Fruit fly (Drosophila melanogaster) whole organism: ENCODE data around the gene Peritrophin-15a.

Experiments used
- CG8478 ChIP-seq: fragments of >200 bp; optimal IDR thresholded peaks from 2 replicates; lab custom pipeline; 2018; ENCODE audit warnings: inconsistent platforms
- Dll ChIP-seq: fragments of >200 bp; optimal IDR thresholded peaks from 2 replicates; lab custom pipeline; 2017
- EcR ChIP-seq, 2 experiments: fragments of >200 bp; optimal IDR thresholded peaks; 2 replicates each; lab custom pipeline; 2017; ENCODE audit warnings: missing biosample characterization in 2 of 2, missing genetic modification characterization in 2 of 2, missing genetic modification reagents in 2 of 2
- pan ChIP-seq: fragments of >200 bp; optimal IDR thresholded peaks from 2 replicates; lab custom pipeline; 2017
- psq ChIP-seq: fragments of >200 bp; optimal IDR thresholded peaks from 2 replicates; lab custom pipeline; 2017
- usp ChIP-seq: fragments of >200 bp; optimal IDR thresholded peaks from 2 replicates; lab custom pipeline; 2017; ENCODE audit warnings: missing biosample characterization, missing genetic modification characterization, mixed read lengths

The Peritrophin-15a gene

dm6 chr2L:8423460-8424089, 27.7 kb upstream of the Peritrophin-15a start:
- no peak for TF ChIP-seq CG8478
- TF ChIP-seq usp (GFP tag; lab: Kevin White, UChicago) = no peak
- TF ChIP-seq EcR (GFP tag; optimal IDR thresholded peaks at IDR 0.05; lab: Kevin White, UChicago) = no peak
- no peak for TF ChIP-seq psq
- TF ChIP-seq pan (lab: Kevin White, UChicago) = no peak
- no peak for TF ChIP-seq Dll (lab: Kevin White, UChicago)

- TF ChIP-seq pan (lab: Kevin White, UChicago) (no peak), usp (GFP tag; lab: Kevin White, UChicago) (no peak), EcR (GFP tag; optimal IDR thresholded peaks at IDR 0.05; lab: Kevin White, UChicago) (no peak), psq (no peak), CG8478 (no peak), Dll (lab: Kevin White, UChicago) (no peak)
Observed at dm6 chr2L:8423047-8423446, 27.2 kb upstream of the Peritrophin-15a start.

dm6 chr2L:8421717-8422116, 25.8 kb upstream of the Peritrophin-15a start:
- TF ChIP-seq pan (lab: Kevin White, UChicago) (no peak), psq (no peak), EcR (GFP tag; optimal IDR thresholded peaks at IDR 0.05; lab: Kevin White, UChicago) (no peak), Dll (lab: Kevin White, UChicago) (no peak), CG8478 (no peak), usp (GFP tag; lab: Kevin White, UChicago) (no peak)

dm6 chr2L:8420259-8420930, 24.5 kb upstream of the Peritrophin-15a start:
- TF ChIP-seq pan (lab: Kevin White, UChicago) = peak; percentile 58
- TF ChIP-seq CG8478 = no peak

dm6 chr2L:8419382-8419940, 23.6 kb upstream of the Peritrophin-15a start:
- TF ChIP-seq EcR (GFP tag; optimal IDR thresholded peaks at IDR 0.05; lab: Kevin White, UChicago) (peak in 1 of 2 experiments; percentile 51), CG8478 (no peak)

dm6 chr2L:8418113-8418885, 22.4 kb upstream of the Peritrophin-15a start:
- TF ChIP-seq usp (GFP tag; lab: Kevin White, UChicago) (no peak), psq (no peak), CG8478 (no peak)

- TF ChIP-seq psq (no peak), EcR (GFP tag; optimal IDR thresholded peaks at IDR 0.05; lab: Kevin White, UChicago) (no peak), Dll (lab: Kevin White, UChicago) (no peak), usp (GFP tag; lab: Kevin White, UChicago) (no peak), CG8478 (no peak), pan (lab: Kevin White, UChicago) (no peak)
Observed at dm6 chr2L:8417562-8417961, 21.7 kb upstream of the Peritrophin-15a start.

dm6 chr2L:8416350-8417046, 20.6 kb upstream of the Peritrophin-15a start:
- TF ChIP-seq Dll (lab: Kevin White, UChicago) = peak; percentile 53
- TF ChIP-seq CG8478 = no peak

- TF ChIP-seq usp (GFP tag; lab: Kevin White, UChicago) (no peak), Dll (lab: Kevin White, UChicago) (no peak), CG8478 (no peak), psq (no peak), pan (lab: Kevin White, UChicago) (no peak), EcR (GFP tag; optimal IDR thresholded peaks at IDR 0.05; lab: Kevin White, UChicago) (no peak)
Observed at dm6 chr2L:8414887-8415883, 19.3 kb upstream of the Peritrophin-15a start, which contains the start of the genes CG13398 and Akap200. TSS of gene CG13398 (minus strand) at chr2L:8415256. TSS of gene Akap200 (plus strand) at chr2L:8415690.

- no peak for TF ChIP-seq usp (GFP tag; lab: Kevin White, UChicago)
- no peak for TF ChIP-seq psq
- TF ChIP-seq pan (lab: Kevin White, UChicago) = no peak
- no peak for TF ChIP-seq Dll (lab: Kevin White, UChicago)
- TF ChIP-seq EcR (GFP tag; optimal IDR thresholded peaks at IDR 0.05; lab: Kevin White, UChicago) = no peak
Observed at dm6 chr2L:8411530-8411929, 15.6 kb upstream of the Peritrophin-15a start, which contains the start of gene Naglu. TSS of gene Naglu (minus strand) at chr2L:8411868.
